Fruit fly (Drosophila melanogaster) whole organism, embryonic: ENCODE results near the gene CG5966.

Experiments used
- BEAF-32 ChIP-seq: fragments of 200-800 bp; sonication (Bioruptor generic); optimal IDR thresholded peaks from 3 replicates; lab custom pipeline; 2017; ENCODE audit warnings: missing biosample characterization, missing genetic modification characterization, mild to moderate bottlenecking, moderate library complexity, missing genetic modification reagents
- BtbVII ChIP-seq: fragments of 200-800 bp; sonication (Bioruptor generic); optimal IDR thresholded peaks from 3 replicates; lab custom pipeline; 2017; ENCODE audit warnings: missing biosample characterization, mild to moderate bottlenecking, missing genetic modification characterization
- CG1024 ChIP-seq: fragments of 200-800 bp; sonication (Bioruptor generic); IDR thresholded peaks from 2 replicates; pipeline ENCODE4 v1.3.6; 2022; ENCODE audit warnings: missing biosample characterization, missing genetic modification characterization
- CG10543 ChIP-seq: fragments of 200-800 bp; sonication (Bioruptor generic); optimal IDR thresholded peaks from 3 replicates; lab custom pipeline; 2017; ENCODE audit warnings: missing biosample characterization, mild to moderate bottlenecking, missing genetic modification characterization, moderate library complexity
- CG10654 ChIP-seq: fragments of 200-800 bp; sonication (Bioruptor generic); optimal IDR thresholded peaks from 2 replicates; lab custom pipeline; 2016; ENCODE audit warnings: missing biosample characterization, missing genetic modification characterization
- CG11398 ChIP-seq: fragments of 200-800 bp; sonication (Bioruptor generic); optimal IDR thresholded peaks from 2 replicates; lab custom pipeline; 2016; ENCODE audit warnings: missing biosample characterization, missing genetic modification characterization
- CG11696 ChIP-seq: fragments of 200-800 bp; sonication (Bioruptor generic); IDR thresholded peaks from 2 replicates; pipeline ENCODE4 v1.3.6; 2022; ENCODE audit warnings: missing biosample characterization, missing genetic modification characterization
- CG12236 ChIP-seq: fragments of 200-800 bp; sonication (Bioruptor generic); optimal IDR thresholded peaks from 2 replicates; lab custom pipeline; 2016; ENCODE audit warnings: missing biosample characterization, missing genetic modification characterization
- CG12942 ChIP-seq: fragments of 200-800 bp; sonication (Bioruptor generic); optimal IDR thresholded peaks from 3 replicates; lab custom pipeline; 2016; ENCODE audit warnings: missing biosample characterization, missing genetic modification characterization
- CG13287 ChIP-seq: fragments of 200-800 bp; sonication (Bioruptor generic); IDR thresholded peaks from 2 replicates; pipeline ENCODE4 v1.3.6; 2022; ENCODE audit warnings: missing biosample characterization, missing genetic modification characterization; ENCODE audit not compliant: partially characterized antibody
- CG13775 ChIP-seq: fragments of 200-800 bp; sonication (Bioruptor generic); optimal IDR thresholded peaks from 3 replicates; lab custom pipeline; 2017; ENCODE audit warnings: missing biosample characterization, mild to moderate bottlenecking, missing genetic modification characterization
- CG16815 ChIP-seq: fragments of 200-800 bp; sonication (Bioruptor generic); optimal IDR thresholded peaks from 3 replicates; lab custom pipeline; 2017; ENCODE audit warnings: missing biosample characterization, mild to moderate bottlenecking, missing genetic modification characterization
- CG1832 ChIP-seq: fragments of 200-800 bp; sonication (Bioruptor generic); optimal IDR thresholded peaks from 2 replicates; lab custom pipeline; 2017; ENCODE audit warnings: missing biosample characterization, mild to moderate bottlenecking, missing genetic modification characterization, inconsistent platforms
- CG18619 ChIP-seq: fragments of 200-800 bp; sonication (Bioruptor generic); optimal IDR thresholded peaks from 3 replicates; lab custom pipeline; 2017; ENCODE audit warnings: missing biosample characterization, mild to moderate bottlenecking, missing genetic modification characterization
- CG2199 ChIP-seq: fragments of 200-800 bp; sonication (Bioruptor generic); IDR thresholded peaks from 3 replicates; pipeline ENCODE4 v1.3.6; 2022; ENCODE audit warnings: missing biosample characterization, missing genetic modification characterization
- CG2875 ChIP-seq: fragments of 200-800 bp; sonication (Bioruptor generic); optimal IDR thresholded peaks from 2 replicates; lab custom pipeline; 2017; ENCODE audit warnings: missing biosample characterization, mild to moderate bottlenecking, missing genetic modification characterization, missing genetic modification reagents
- CG34422 ChIP-seq: fragments of 200-800 bp; sonication (Bioruptor generic); IDR thresholded peaks from 3 replicates; pipeline ENCODE4 v1.3.6; 2022; ENCODE audit warnings: missing biosample characterization, missing genetic modification characterization
- CG3726 ChIP-seq: fragments of 200-800 bp; sonication (Bioruptor generic); IDR thresholded peaks from 3 replicates; pipeline ENCODE4, ENCODE4 v1.3.6; 2022; ENCODE audit warnings: missing biosample characterization, missing genetic modification characterization
- CG4424 ChIP-seq: fragments of 200-800 bp; sonication (Bioruptor generic); optimal IDR thresholded peaks from 3 replicates; lab custom pipeline; 2016; ENCODE audit warnings: missing biosample characterization, missing genetic modification characterization
- CG4707 ChIP-seq: fragments of 200-800 bp; sonication (Bioruptor generic); optimal IDR thresholded peaks from 2 replicates; lab custom pipeline; 2018; ENCODE audit warnings: missing biosample characterization, mild to moderate bottlenecking, missing genetic modification characterization, moderate library complexity
- CG4854 ChIP-seq: fragments of 200-800 bp; sonication (Bioruptor generic); optimal IDR thresholded peaks from 2 replicates; lab custom pipeline; 2016; ENCODE audit warnings: missing biosample characterization, missing genetic modification characterization, inconsistent platforms
- CG7839 ChIP-seq: fragments of 200-800 bp; sonication (Bioruptor generic); optimal IDR thresholded peaks from 3 replicates; lab custom pipeline; 2018; ENCODE audit warnings: missing biosample characterization, mild to moderate bottlenecking, missing genetic modification characterization, moderate library complexity
- CG8765 ChIP-seq: fragments of 200-800 bp; sonication (Bioruptor generic); IDR thresholded peaks from 2 replicates; pipeline ENCODE4 v1.3.6; 2022; ENCODE audit warnings: missing biosample characterization, missing genetic modification characterization
- CHES-1-like ChIP-seq: fragments of 200-800 bp; sonication (Bioruptor generic); optimal IDR thresholded peaks from 2 replicates; lab custom pipeline; 2016; ENCODE audit warnings: missing biosample characterization, missing genetic modification characterization
- CoRest ChIP-seq: fragments of 200-800 bp; sonication (Bioruptor generic); optimal IDR thresholded peaks from 3 replicates; lab custom pipeline; 2018; ENCODE audit warnings: missing biosample characterization, mild to moderate bottlenecking, missing genetic modification characterization, moderate library complexity
- CrebB ChIP-seq: fragments of 200-800 bp; sonication (Bioruptor generic); optimal IDR thresholded peaks from 3 replicates; lab custom pipeline; 2018; ENCODE audit warnings: missing biosample characterization, mild to moderate bottlenecking, missing genetic modification characterization
- Ets97D ChIP-seq: fragments of 200-800 bp; sonication (Bioruptor generic); optimal IDR thresholded peaks from 3 replicates; lab custom pipeline; 2016; ENCODE audit warnings: missing biosample characterization, missing genetic modification characterization
- NC2α ChIP-seq: fragments of 200-800 bp; sonication (Bioruptor generic); optimal IDR thresholded peaks from 2 replicates; lab custom pipeline; 2016; ENCODE audit warnings: missing biosample characterization, missing genetic modification characterization
- Nf-YA ChIP-seq: fragments of 200-800 bp; sonication (Bioruptor generic); IDR thresholded peaks from 2 replicates; pipeline ENCODE4 v1.3.6; 2022; ENCODE audit warnings: missing biosample characterization, missing genetic modification characterization
- Nf-YC ChIP-seq: fragments of 200-800 bp; optimal IDR thresholded peaks from 3 replicates; lab custom pipeline; 2019; ENCODE audit warnings: missing biosample characterization, mild to moderate bottlenecking, missing genetic modification characterization, moderate library complexity
- Oli ChIP-seq: fragments of 200-800 bp; sonication (Bioruptor generic); optimal IDR thresholded peaks from 2 replicates; lab custom pipeline; 2018; ENCODE audit warnings: missing biosample characterization, mild to moderate bottlenecking, missing genetic modification characterization, moderate library complexity
- Optix ChIP-seq: fragments of 200-800 bp; sonication (Bioruptor generic); IDR thresholded peaks from 3 replicates; pipeline ENCODE4 v1.3.6; 2022; ENCODE audit warnings: missing biosample characterization, missing genetic modification characterization
- abd-A ChIP-seq: fragments of 200-800 bp; sonication (Bioruptor generic); optimal IDR thresholded peaks from 3 replicates; lab custom pipeline; 2019; ENCODE audit warnings: missing biosample characterization, mild to moderate bottlenecking, missing genetic modification characterization, moderate library complexity
- ara ChIP-seq: fragments of 200-800 bp; sonication (Bioruptor generic); IDR thresholded peaks from 2 replicates; pipeline ENCODE4 v1.3.6; 2022; ENCODE audit warnings: missing biosample characterization, missing genetic modification characterization
- bab2 ChIP-seq: fragments of 200-800 bp; sonication (Bioruptor generic); optimal IDR thresholded peaks from 2 replicates; lab custom pipeline; 2016; ENCODE audit warnings: missing biosample characterization, missing genetic modification characterization
- crc ChIP-seq: fragments of 200-800 bp; sonication (Bioruptor generic); optimal IDR thresholded peaks from 2 replicates; lab custom pipeline; 2016; ENCODE audit warnings: missing biosample characterization, missing genetic modification characterization
- dysf ChIP-seq: fragments of 200-800 bp; sonication (Bioruptor generic); IDR thresholded peaks from 3 replicates; pipeline ENCODE4 v1.3.6; 2022; ENCODE audit warnings: missing biosample characterization, missing genetic modification characterization
- fu2 ChIP-seq: fragments of 200-800 bp; sonication (Bioruptor generic); optimal IDR thresholded peaks from 2 replicates; lab custom pipeline; 2016; ENCODE audit warnings: missing biosample characterization, missing genetic modification characterization
- gsb-n ChIP-seq: fragments of 200-800 bp; sonication (Bioruptor generic); optimal IDR thresholded peaks from 3 replicates; lab custom pipeline; 2018; ENCODE audit warnings: missing biosample characterization, mild to moderate bottlenecking, missing genetic modification characterization
- lmd ChIP-seq: fragments of 200-800 bp; sonication (Bioruptor generic); IDR thresholded peaks from 2 replicates; pipeline ENCODE4 v1.3.6; 2022; ENCODE audit warnings: missing biosample characterization, missing genetic modification characterization
- mirr ChIP-seq: fragments of 200-800 bp; sonication (Bioruptor generic); optimal IDR thresholded peaks from 3 replicates; lab custom pipeline; 2018; ENCODE audit warnings: missing biosample characterization, mild to moderate bottlenecking, missing genetic modification characterization
- nom ChIP-seq: fragments of 200-800 bp; sonication (Bioruptor generic); optimal IDR thresholded peaks from 2 replicates; lab custom pipeline; 2017; ENCODE audit warnings: missing biosample characterization, missing genetic modification characterization, mild to moderate bottlenecking, moderate library complexity, missing genetic modification reagents
- pho ChIP-seq: fragments of 200-800 bp; sonication (Bioruptor generic); optimal IDR thresholded peaks from 2 replicates; lab custom pipeline; 2016; ENCODE audit warnings: missing biosample characterization, missing genetic modification characterization
- phol ChIP-seq: fragments of 200-800 bp; sonication (Bioruptor generic); optimal IDR thresholded peaks from 3 replicates; lab custom pipeline; 2018; ENCODE audit warnings: missing biosample characterization, mild to moderate bottlenecking, missing genetic modification characterization, moderate library complexity
- repo ChIP-seq: fragments of 200-800 bp; sonication (Bioruptor generic); optimal IDR thresholded peaks from 2 replicates; lab custom pipeline; 2016; ENCODE audit warnings: missing biosample characterization, missing genetic modification characterization
- salm ChIP-seq: fragments of 200-800 bp; sonication (Bioruptor generic); optimal IDR thresholded peaks from 2 replicates; lab custom pipeline; 2018; ENCODE audit warnings: missing biosample characterization, mild to moderate bottlenecking, missing genetic modification characterization
- tll ChIP-seq, 2 experiments: fragments of 200-800 bp in 1 of 2; fragments of >200 bp in 1 of 2; sonication (Bioruptor generic) in 1 of 2; optimal IDR thresholded peaks; 2 replicates each; lab custom pipeline; 2017 to 2019; ENCODE audit warnings: missing biosample characterization in 2 of 2, missing genetic modification characterization in 2 of 2, mild to moderate bottlenecking in 1 of 2, moderate library complexity in 1 of 2
- trh ChIP-seq: fragments of 200-800 bp; sonication (Bioruptor generic); optimal IDR thresholded peaks from 2 replicates; lab custom pipeline; 2016; ENCODE audit warnings: missing biosample characterization, missing genetic modification characterization
- zen2 ChIP-seq: fragments of 200-800 bp; sonication (Bioruptor generic); IDR thresholded peaks from 3 replicates; pipeline ENCODE4 v1.3.6; 2022; ENCODE audit warnings: missing biosample characterization, missing genetic modification characterization; ENCODE audit not compliant: partially characterized antibody

Gene CG5966

dm6 chrX:6037180-6037946 is 48.8 kb downstream of the CG5966 start, which contains the start of the genes rux and MCTS1 (continued):
- TF ChIP-seq Oli (tag; lab: Kevin White, UChicago) = peak; percentile 6
- no peak for TF ChIP-seq CG1832
- TF ChIP-seq CG11398 = no peak
- TF ChIP-seq CoRest (tag; lab: Kevin White, UChicago) = peak; percentile 52
- no peak for TF ChIP-seq salm (tag; lab: Kevin White, UChicago)
- no peak for TF ChIP-seq CG1024 (GFP tag; lab: Robert Waterston, UW)
- TF ChIP-seq Nf-YC (tag; lab: Kevin White, UChicago) = peak; percentile 23
- TF ChIP-seq CHES-1-like (GFP tag; lab: Kevin White, UChicago) = peak; percentile 32
- no peak for TF ChIP-seq CG12942 (GFP tag; lab: Kevin White, UChicago)
- peak; percentile 31 for TF ChIP-seq crc (GFP tag; lab: Kevin White, UChicago)
- TF ChIP-seq Nf-YA (GFP tag; lab: Robert Waterston, UW) = no peak
- TF ChIP-seq CG34422 (GFP tag; lab: Robert Waterston, UW) = peak; percentile 18; the same call in 1 of the 3 replicates
- peak; percentile 29 for TF ChIP-seq CG13775 (GFP tag; lab: Kevin White, UChicago)
- TF ChIP-seq CG3726 = no peak
- TF ChIP-seq CG4707 (GFP tag; lab: Kevin White, UChicago) = no peak
- TF ChIP-seq CG2199 (GFP tag; lab: Robert Waterston, UW) = no peak
- peak; percentile 17 for TF ChIP-seq CG4424 (GFP tag; lab: Kevin White, UChicago)
- TF ChIP-seq NC2α (GFP tag; lab: Kevin White, UChicago) = no peak
- peak; percentile 25 for TF ChIP-seq pho
- TF ChIP-seq phol (tag; lab: Kevin White, UChicago) = peak; percentile 59
- TF ChIP-seq zen2 (GFP tag; lab: Robert Waterston, UW) = peak; percentile 90
- TF ChIP-seq fu2 (GFP tag; lab: Kevin White, UChicago) = peak; percentile 17
- peak; percentile 56 for TF ChIP-seq Ets97D (GFP tag; lab: Kevin White, UChicago)
- no peak for TF ChIP-seq CG4854 (GFP tag; lab: Kevin White, UChicago)
- TF ChIP-seq BtbVII (GFP tag; lab: Kevin White, UChicago) = no peak
- no peak for TF ChIP-seq CG12236
- TF ChIP-seq tll (GFP tag; optimal IDR thresholded peaks at IDR 0.05; lab: Kevin White, UChicago) = peak in 1 of 2 experiments; percentile 54
- no peak for TF ChIP-seq CG11696 (GFP tag; lab: Robert Waterston, UW)
- TF ChIP-seq mirr (GFP tag; lab: Kevin White, UChicago) = no peak
- peak; percentile 95 for TF ChIP-seq CG13287 (GFP tag; lab: Robert Waterston, UW)
- TF ChIP-seq Optix (GFP tag; lab: Robert Waterston, UW) = no peak
- peak; percentile 37 for TF ChIP-seq CG16815
- TF ChIP-seq abd-A (tag; lab: Kevin White, UChicago) = no peak
- TF ChIP-seq repo = no peak
- peak; percentile 17 for TF ChIP-seq CG18619
- no peak for TF ChIP-seq CG2875 (GFP tag; lab: Kevin White, UChicago)
- no peak for TF ChIP-seq CG10543 (GFP tag; lab: Kevin White, UChicago)
- 0 out of 2 replicates have a peak, but pooled peaks have one; percentile 33 for TF ChIP-seq ara (GFP tag; lab: Robert Waterston, UW)
- TF ChIP-seq CrebB (tag; lab: Kevin White, UChicago) = no peak
- peak; percentile 42; the same call in 1 of the 3 replicates for TF ChIP-seq dysf (GFP tag; lab: Robert Waterston, UW)
- TF ChIP-seq CG7839 (tag; lab: Kevin White, UChicago) = no peak
- TF ChIP-seq CG10654 = no peak
- TF ChIP-seq bab2 (GFP tag; lab: Kevin White, UChicago) = peak; percentile 9
- TF ChIP-seq lmd (GFP tag; lab: Robert Waterston, UW) = peak; percentile 45; the same call in 1 of the 2 replicates
- no peak for TF ChIP-seq nom (GFP tag; lab: Kevin White, UChicago)
- no peak for TF ChIP-seq CG8765
- TF ChIP-seq trh = no peak
- peak; percentile 11 for TF ChIP-seq gsb-n (tag; lab: Kevin White, UChicago)
- peak; percentile 97 for TF ChIP-seq BEAF-32 (GFP tag; lab: Kevin White, UChicago)
